Worm (Caenorhabditis elegans) whole organism, L1 larva: ENCODE results near the gene egl-17.

Source experiments
- ces-1 ChIP-seq: fragments of 150-350 bp; optimal IDR thresholded peaks from 2 replicates; lab custom pipeline; 2014; ENCODE audit warnings: missing biosample characterization, missing genetic modification reagents, missing genetic modification characterization
- egl-27 ChIP-seq, 2 experiments: fragments of 150-350 bp in 1 of 2; sonication (generic microtip); optimal IDR thresholded peaks; 3 replicates each; lab custom pipeline; 2017 to 2018; ENCODE audit warnings: missing biosample characterization in 2 of 2, missing genetic modification characterization in 2 of 2, missing genetic modification reagents in 2 of 2
- elt-3 ChIP-seq, 6 experiments: fragments of 150-350 bp in 1 of 6; sonication (generic microtip); optimal IDR thresholded peaks; 2 replicates each; lab custom pipeline; 2017 to 2018; ENCODE audit warnings: missing biosample characterization in 6 of 6, missing genetic modification characterization in 6 of 6, inconsistent platforms in 1 of 6
- fkh-10 ChIP-seq: sonication (generic microtip); optimal IDR thresholded peaks from 2 replicates; lab custom pipeline; 2017; ENCODE audit warnings: missing biosample characterization, missing genetic modification reagents, missing genetic modification characterization
- fos-1 ChIP-seq: fragments of 150-350 bp; optimal IDR thresholded peaks from 2 replicates; lab custom pipeline; 2014; ENCODE audit warnings: missing biosample characterization, missing genetic modification characterization
- hlh-4 ChIP-seq: sonication (generic microtip); optimal IDR thresholded peaks from 2 replicates; lab custom pipeline; 2016; ENCODE audit warnings: mild to moderate bottlenecking, missing genetic modification characterization, missing compliant biosample characterization
- nhr-76 ChIP-seq: sonication (generic microtip); optimal IDR thresholded peaks from 2 replicates; lab custom pipeline; 2017; ENCODE audit warnings: missing biosample characterization, missing genetic modification characterization
- sptf-1 ChIP-seq: fragments of 150-350 bp; optimal IDR thresholded peaks from 2 replicates; lab custom pipeline; 2014; ENCODE audit warnings: missing biosample characterization, missing genetic modification characterization
- ztf-11 ChIP-seq, 2 experiments: sonication (generic microtip); optimal IDR thresholded peaks; 2 replicates each; lab custom pipeline; 2016 to 2017; ENCODE audit warnings: missing genetic modification characterization in 2 of 2, missing biosample characterization in 1 of 2, missing compliant biosample characterization in 1 of 2

ce11 chrX:461623-462022 lies 27.9 kb upstream of the egl-17 start:
- no peak for TF ChIP-seq fkh-10 (GFP tag; lab: Kevin White, UChicago)
- no peak for TF ChIP-seq fos-1
- TF ChIP-seq elt-3 (tag; optimal IDR thresholded peaks at IDR 0.05; lab: Kevin White, UChicago): no peak
- TF ChIP-seq hlh-4: no peak
- TF ChIP-seq ztf-11 (tag; optimal IDR thresholded peaks at IDR 0.05; lab: Kevin White, UChicago): no peak
- no peak for TF ChIP-seq ces-1 (GFP tag; lab: Kevin White, UChicago)
- no peak for TF ChIP-seq egl-27 (tag; optimal IDR thresholded peaks at IDR 0.05; lab: Kevin White, UChicago)
- no peak for TF ChIP-seq sptf-1 (tag; lab: Kevin White, UChicago)
- no peak for TF ChIP-seq nhr-76 (tag; lab: Kevin White, UChicago)
